Worm (Caenorhabditis elegans) whole organism, L1 larva: ENCODE results near the gene clec-226.

Source experiments
- aly-2 ChIP-seq: fragments of 150-350 bp; optimal IDR thresholded peaks from 2 replicates; lab custom pipeline; 2014; ENCODE audit warnings: missing biosample characterization, missing genetic modification characterization
- ama-1 ChIP-seq: fragments of 150-350 bp; optimal IDR thresholded peaks from 2 replicates; lab custom pipeline; 2014
- elt-3 ChIP-seq, 6 experiments: fragments of 150-350 bp in 1 of 6; sonication (generic microtip); optimal IDR thresholded peaks; 2 replicates each; lab custom pipeline; 2017 to 2018; ENCODE audit warnings: missing biosample characterization in 6 of 6, missing genetic modification characterization in 6 of 6, inconsistent platforms in 1 of 6
- lin-15B ChIP-seq: fragments of 150-350 bp; sonication (generic microtip); optimal IDR thresholded peaks from 3 replicates; lab custom pipeline; 2014; ENCODE audit warnings: missing biosample characterization, missing genetic modification characterization
- mdl-1 ChIP-seq, 2 experiments: fragments of 150-350 bp; optimal IDR thresholded peaks; 2 replicates each; lab custom pipeline; 2014 to 2017; ENCODE audit warnings: missing biosample characterization in 2 of 2, missing genetic modification characterization in 2 of 2, inconsistent platforms in 1 of 2
- nhr-12 ChIP-seq: sonication (generic microtip); optimal IDR thresholded peaks from 2 replicates; lab custom pipeline; 2017; ENCODE audit warnings: missing biosample characterization, missing genetic modification characterization
- nhr-77 ChIP-seq: fragments of 150-350 bp; optimal IDR thresholded peaks from 2 replicates; lab custom pipeline; 2014; ENCODE audit warnings: missing biosample characterization, missing genetic modification characterization
- skn-1 ChIP-seq: fragments of 150-350 bp; optimal IDR thresholded peaks from 2 replicates; lab custom pipeline; 2014; ENCODE audit warnings: missing biosample characterization, missing genetic modification characterization
- snpc-4 ChIP-seq: fragments of 150-350 bp; optimal IDR thresholded peaks from 2 replicates; lab custom pipeline; 2014; ENCODE audit warnings: missing biosample characterization, missing genetic modification characterization
- sox-4 ChIP-seq: sonication (generic microtip); optimal IDR thresholded peaks from 2 replicates; lab custom pipeline; 2016; ENCODE audit warnings: missing genetic modification characterization, missing compliant biosample characterization
- unc-62 ChIP-seq: fragments of 150-350 bp; optimal IDR thresholded peaks from 2 replicates; lab custom pipeline; 2014; ENCODE audit warnings: missing biosample characterization, missing genetic modification reagents, missing genetic modification characterization

DNA sequence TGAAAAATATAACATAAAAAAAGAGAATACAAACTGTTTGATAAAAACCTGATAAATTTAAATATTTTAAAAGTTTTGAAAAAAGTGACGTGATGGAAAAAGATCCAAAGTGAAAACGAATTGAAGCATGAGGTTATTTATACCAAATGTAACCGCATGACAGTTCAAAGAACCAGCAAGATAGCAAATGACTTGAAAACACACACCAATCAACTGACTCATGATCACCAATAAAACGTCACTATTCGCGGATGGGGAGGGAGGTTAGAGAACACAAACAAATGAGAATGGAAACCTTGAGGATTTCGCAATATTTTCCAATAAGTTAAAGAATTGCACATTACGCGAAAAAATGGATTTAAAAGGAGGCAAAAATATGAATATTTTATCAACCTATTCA, 37.4 kb upstream of the clec-226 start, which contains the start of gene C06B3.7:
- TF ChIP-seq elt-3 (tag; optimal IDR thresholded peaks at IDR 0.05; lab: Kevin White, UChicago): peak in 4 of 6 experiments; percentile 16 to 97 (median 50)
- no peak for TF ChIP-seq lin-15B (tag; lab: Kevin White, UChicago)
- no peak for TF ChIP-seq nhr-77 (tag; lab: Kevin White, UChicago)
- TF ChIP-seq sox-4 (tag; lab: Kevin White, UChicago): peak; percentile 61
- peak; percentile 84 for TF ChIP-seq skn-1 (tag; lab: Kevin White, UChicago)
- TF ChIP-seq unc-62 (GFP tag; lab: Kevin White, UChicago): no peak
- peak; percentile 44 for TF ChIP-seq snpc-4 (tag; lab: Kevin White, UChicago)
- peak; percentile 66 for TF ChIP-seq ama-1 (lab: Kevin White, UChicago)
- peak in 1 of 2 experiments; percentile 94 for TF ChIP-seq mdl-1 (tag; optimal IDR thresholded peaks at IDR 0.05; lab: Kevin White, UChicago)
- TF ChIP-seq nhr-12 (tag; lab: Kevin White, UChicago): no peak
- no peak for TF ChIP-seq aly-2 (tag; lab: Kevin White, UChicago)
